Fruit fly (Drosophila melanogaster) S2 (cell line): ENCODE measurements around the gene CG14234.

ENCODE experiments used
- CG8478 ChIP-seq: fragments of >200 bp; optimal IDR thresholded peaks from 2 replicates; lab custom pipeline; 2018
- CTCF ChIP-seq, 2 experiments: fragments of >200 bp; optimal IDR thresholded peaks; 2 replicates each; lab custom pipeline; 2018

The CG14234 gene

DNA sequence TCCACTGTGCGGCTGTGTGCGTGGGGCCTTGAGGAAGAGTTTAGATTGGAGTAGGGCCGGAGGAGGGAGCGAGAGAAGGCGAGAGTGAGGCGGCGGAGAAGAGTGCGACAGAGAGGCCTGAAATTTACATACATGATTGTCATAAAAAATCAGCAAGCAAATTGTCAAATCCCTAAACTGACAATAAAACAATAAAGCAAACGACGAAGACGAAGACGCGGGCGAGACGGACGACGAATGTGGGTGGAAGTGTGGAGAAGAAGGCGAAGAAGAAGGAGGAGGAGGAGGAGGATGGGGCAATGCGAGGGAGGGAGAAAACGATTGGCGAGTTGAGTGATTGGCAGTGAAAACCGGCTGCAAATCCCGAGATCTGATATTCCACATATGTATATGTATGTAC is 50.0 kb downstream of the CG14234 start:
- no peak for TF ChIP-seq CG8478
- no peak for TF ChIP-seq CTCF (optimal IDR thresholded peaks at IDR 0.05; lab: Kevin White, UChicago)

DNA sequence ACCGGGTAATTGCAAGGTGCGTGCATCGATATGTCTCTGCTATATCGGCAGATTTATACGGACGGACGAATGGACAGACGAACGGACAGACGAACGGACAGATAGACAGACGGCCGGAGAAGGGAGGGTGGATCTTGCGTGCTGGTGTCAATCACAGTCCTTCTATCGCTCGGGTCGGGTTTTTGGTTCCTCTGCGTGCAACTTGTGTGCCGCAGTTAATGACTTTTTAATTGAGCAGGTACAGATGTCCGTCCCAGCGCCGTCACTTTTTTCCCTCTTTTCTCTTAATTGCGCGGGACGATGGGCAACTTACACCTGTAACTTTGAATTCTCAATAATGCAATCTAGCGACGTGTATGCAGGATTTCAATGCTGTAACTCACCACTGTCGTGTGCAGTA is 51.5 kb downstream of the CG14234 start:
- no peak for TF ChIP-seq CG8478
- TF ChIP-seq CTCF (optimal IDR thresholded peaks at IDR 0.05; lab: Kevin White, UChicago) = no peak

DNA sequence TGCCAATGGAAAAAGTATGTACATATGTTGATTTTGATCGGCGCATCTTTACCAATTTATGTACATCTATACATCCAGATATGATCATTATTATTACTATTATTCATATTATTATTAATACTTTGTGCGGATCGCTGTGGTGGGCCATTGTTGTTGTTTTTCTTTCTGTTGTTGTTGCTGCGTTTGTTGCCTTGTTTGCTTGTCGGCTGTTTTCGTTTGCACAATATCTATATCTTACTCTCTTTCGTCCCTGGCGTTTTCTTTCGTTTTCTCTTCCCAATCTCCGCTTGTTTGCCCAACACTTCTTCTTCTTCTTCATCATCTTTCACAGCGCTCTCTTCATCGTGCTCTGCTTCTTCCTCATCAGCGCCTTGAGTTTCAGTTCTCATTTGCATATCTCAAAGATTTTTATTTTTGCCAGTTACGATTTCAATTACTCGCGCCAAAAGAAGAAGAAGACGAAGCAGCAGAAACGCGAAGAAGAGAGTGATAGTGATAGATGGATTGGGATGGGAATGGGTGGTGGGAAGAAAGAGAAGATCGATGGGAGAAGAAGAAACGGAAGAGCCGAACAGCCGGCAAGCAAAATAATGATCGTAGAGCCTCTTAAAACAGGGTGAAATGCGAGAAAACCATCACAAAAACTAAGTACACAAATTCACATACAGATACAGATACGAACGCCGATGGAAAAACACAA is 52.7 kb downstream of the CG14234 start:
- TF ChIP-seq CG8478 = no peak
- TF ChIP-seq CTCF (optimal IDR thresholded peaks at IDR 0.05; lab: Kevin White, UChicago) = no peak

DNA sequence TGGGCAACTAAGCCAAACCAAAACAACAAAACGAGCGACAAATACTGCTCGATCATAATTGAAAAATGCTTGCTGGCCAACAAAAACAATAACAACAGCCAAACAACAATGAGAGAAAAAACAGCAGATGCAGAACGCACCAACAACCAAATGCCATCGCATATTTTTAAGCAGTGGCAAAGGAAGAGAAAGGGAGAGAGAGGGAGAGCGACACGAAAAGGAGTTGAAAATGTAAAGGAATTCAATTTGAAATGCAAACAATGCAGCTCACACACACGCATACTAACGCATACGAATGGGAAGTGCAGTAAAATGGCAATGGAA is 53.2 kb downstream of the CG14234 start:
- no peak for TF ChIP-seq CTCF (optimal IDR thresholded peaks at IDR 0.05; lab: Kevin White, UChicago)
- no peak for TF ChIP-seq CG8478
